2 fruit fly cellular contexts compared by ENCODE assay signal in genomic region chr2L:4020188-4020587, dm6.
TF ChIP-seq lines count a peak whose summit lies in the region.

No protein-coding gene starts in this region.

- TF ChIP-seq CTCF in whole organism, embryonic (GFP tag; optimal IDR thresholded peaks at IDR 0.05; lab: Kevin White, UChicago), result no peak

TF ChIP-seq in whole organism, embryonic, 481 proteins besides CTCF, POLR2A, EP300 and RAD21:
- TF ChIP-seq CG17328 (GFP tag; IDR thresholded peaks at IDR 0.05; lab: Robert Waterston, UW) (no peak), disco-r (GFP tag; optimal IDR thresholded peaks at IDR 0.05; lab: Kevin White, UChicago) (no peak), CG1603 (tag; optimal IDR thresholded peaks at IDR 0.05; lab: Kevin White, UChicago) (no peak), ind (GFP tag; optimal IDR thresholded peaks at IDR 0.05; lab: Kevin White, UChicago) (no peak), trem (tag; optimal IDR thresholded peaks at IDR 0.05; lab: Kevin White, UChicago) (no peak), dm (GFP tag; optimal IDR thresholded peaks at IDR 0.05; lab: Kevin White, UChicago) (no peak), run (tag; optimal IDR thresholded peaks at IDR 0.05; lab: Kevin White, UChicago) (no peak), Max (GFP tag; optimal IDR thresholded peaks at IDR 0.05; lab: Kevin White, UChicago) (no peak), CG17568 (GFP tag; optimal IDR thresholded peaks at IDR 0.05; lab: Kevin White, UChicago) (no peak), hbn (GFP tag; IDR thresholded peaks at IDR 0.05; lab: Robert Waterston, UW; ENCODE audit: partially characterized antibody) (no peak), NFAT (GFP tag; IDR thresholded peaks at IDR 0.05; lab: Robert Waterston, UW) (no peak), CG6791 (GFP tag; IDR thresholded peaks at IDR 0.05; lab: Robert Waterston, UW; ENCODE audit: partially characterized antibody) (0 out of 3 replicates have a peak, but pooled peaks have one; percentile 4), CG12236 (GFP tag; optimal IDR thresholded peaks at IDR 0.05; lab: Kevin White, UChicago) (no peak), fd102C (GFP tag; optimal IDR thresholded peaks at IDR 0.05; lab: Kevin White, UChicago) (no peak), CG10147 (GFP tag; optimal IDR thresholded peaks at IDR 0.05; lab: Kevin White, UChicago) (no peak), Ets65A (GFP tag; lab: Kevin White, UChicago) (peak; percentile 36), hth (optimal IDR thresholded peaks at IDR 0.05; lab: Kevin White, UChicago) (no peak), Dip2 (GFP tag; IDR thresholded peaks at IDR 0.05; lab: Robert Waterston, UW) (no peak), CG9437 (GFP tag; optimal IDR thresholded peaks at IDR 0.05; lab: Kevin White, UChicago) (no peak), CG16813 (GFP tag; IDR thresholded peaks at IDR 0.05; lab: Robert Waterston, UW; ENCODE audit: partially characterized antibody) (no peak), bigmax (GFP tag; optimal IDR thresholded peaks at IDR 0.05; lab: Kevin White, UChicago) (no peak), CoRest (tag; optimal IDR thresholded peaks at IDR 0.05; lab: Kevin White, UChicago) (no peak), CG17612 (GFP tag; IDR thresholded peaks at IDR 0.05; lab: Robert Waterston, UW) (no peak), peb (GFP tag; IDR thresholded peaks at IDR 0.05; lab: Robert Waterston, UW) (no peak), Ssrp (tag; optimal IDR thresholded peaks at IDR 0.05; lab: Kevin White, UChicago) (no peak), twi (tag; optimal IDR thresholded peaks at IDR 0.05; lab: Kevin White, UChicago) (no peak), Ada2b (GFP tag; IDR thresholded peaks at IDR 0.05; lab: Robert Waterston, UW) (no peak), zfh2 (GFP tag; optimal IDR thresholded peaks at IDR 0.05; lab: Kevin White, UChicago) (no peak), CG2889 (GFP tag; IDR thresholded peaks at IDR 0.05; lab: Robert Waterston, UW) (no peak), cg (GFP tag; optimal IDR thresholded peaks at IDR 0.05; lab: Kevin White, UChicago) (peak; percentile 57), slp2 (GFP tag; optimal IDR thresholded peaks at IDR 0.05; lab: Kevin White, UChicago) (no peak), eyg (GFP tag; optimal IDR thresholded peaks at IDR 0.05; lab: Kevin White, UChicago) (no peak), CG6813 (GFP tag; optimal IDR thresholded peaks at IDR 0.05; lab: Kevin White, UChicago) (no peak), crol (GFP tag; IDR thresholded peaks at IDR 0.05; lab: Robert Waterston, UW) (0 out of 2 replicates have a peak, but pooled peaks have one; percentile 5)

TF ChIP-seq in whole organism, wandering third instar larva, 38 proteins besides CTCF, POLR2A, EP300 and RAD21:
- TF ChIP-seq Dfd (GFP tag; optimal IDR thresholded peaks at IDR 0.05; lab: Kevin White, UChicago) (peak; percentile 67), Dif (GFP tag; optimal IDR thresholded peaks at IDR 0.05; lab: Kevin White, UChicago; ENCODE audit: partially characterized antibody) (no peak), foxo (GFP tag; optimal IDR thresholded peaks at IDR 0.05; lab: Kevin White, UChicago) (no peak), OdsH (GFP tag; optimal IDR thresholded peaks at IDR 0.05; lab: Kevin White, UChicago) (no peak), fru (GFP tag; optimal IDR thresholded peaks at IDR 0.05; lab: Kevin White, UChicago) (no peak), Sp1 (GFP tag; optimal IDR thresholded peaks at IDR 0.05; lab: Kevin White, UChicago) (no peak)

Comparison
In these comparisons a context has a peak if more than half of its experiments do, and no peak if none do; other contexts are left out.
1. Of the 10 proteins assayed by ChIP-seq in both whole organism, embryonic and whole organism, wandering third instar larva: peak only in whole organism, embryonic: none; only in whole organism, wandering third instar larva: Dfd; in both: none; in neither: 9.